Worm (Caenorhabditis elegans) whole organism, young adult: ENCODE data around the gene fbxa-138.

Experiments
- F10E7.11 ChIP-seq: sonication (generic microtip); optimal IDR thresholded peaks from 2 replicates; lab custom pipeline; 2017; ENCODE audit warnings: mild to moderate bottlenecking, missing genetic modification characterization, moderate library complexity, missing compliant biosample characterization
- F49E8.2 ChIP-seq: sonication (generic microtip); optimal IDR thresholded peaks from 3 replicates; lab custom pipeline; 2017; ENCODE audit warnings: missing genetic modification characterization, mild to moderate bottlenecking, missing compliant biosample characterization, antibody characterized with exemption, moderate library complexity; ENCODE audit not compliant: insufficient read depth
- K11D2.4 ChIP-seq: fragments of 200-800 bp; sonication (Bioruptor generic); IDR thresholded peaks from 2 replicates; pipeline ENCODE4 v1.3.6; 2022; ENCODE audit warnings: missing genetic modification reagents, missing genetic modification characterization, missing compliant biosample characterization
- T07F8.4 ChIP-seq: sonication (generic microtip); optimal IDR thresholded peaks from 2 replicates; lab custom pipeline; 2016; ENCODE audit warnings: mild to moderate bottlenecking, missing genetic modification characterization, moderate library complexity, missing compliant biosample characterization
- ama-1 ChIP-seq, 3 experiments: fragments of 150-350 bp in 1 of 3; sonication (generic microtip) in 2 of 3; optimal IDR thresholded peaks; 2 replicates each; lab custom pipeline; 2014 to 2018; ENCODE audit warnings: missing biosample characterization in 2 of 3, missing genetic modification characterization in 2 of 3, missing genetic modification reagents in 2 of 3
- hsf-1 ChIP-seq: fragments of 200-800 bp; sonication (Bioruptor generic); IDR thresholded peaks from 2 replicates; pipeline ENCODE4 v1.3.6; 2022; ENCODE audit warnings: missing genetic modification reagents, missing genetic modification characterization, missing compliant biosample characterization
- lin-26 ChIP-seq: fragments of 200-800 bp; sonication (Bioruptor generic); IDR thresholded peaks from 2 replicates; pipeline ENCODE4 v1.3.6; 2022; ENCODE audit warnings: missing genetic modification reagents, missing genetic modification characterization, missing compliant biosample characterization
- lin-54 ChIP-seq: fragments of 200-800 bp; sonication (Bioruptor generic); optimal IDR thresholded peaks from 2 replicates; lab custom pipeline; 2018; ENCODE audit warnings: mild to moderate bottlenecking, missing genetic modification characterization, missing compliant biosample characterization
- nfya-1 ChIP-seq: sonication (generic microtip); optimal IDR thresholded peaks from 2 replicates; lab custom pipeline; 2017; ENCODE audit warnings: antibody characterized with exemption, missing compliant biosample characterization, missing genetic modification characterization, borderline replicate concordance; ENCODE audit not compliant: insufficient read depth
- snpc-4 ChIP-seq, 5 experiments: fragments of 150-350 bp in 1 of 5; sonication (generic microtip) in 4 of 5; optimal IDR thresholded peaks; 2 replicates each; lab custom pipeline; 2014 to 2018; ENCODE audit warnings: missing genetic modification characterization in 5 of 5, missing biosample characterization in 3 of 5, antibody characterized with exemption in 2 of 5, mild to moderate bottlenecking in 2 of 5, missing compliant biosample characterization in 2 of 5, missing genotype in 2 of 5, moderate library complexity in 2 of 5, missing genetic modification reagents in 1 of 5
- sptf-2 ChIP-seq: fragments of 200-800 bp; sonication (Bioruptor generic); optimal IDR thresholded peaks from 2 replicates; lab custom pipeline; 2018; ENCODE audit warnings: mild to moderate bottlenecking, missing genetic modification characterization, missing compliant biosample characterization
- unc-130 ChIP-seq: sonication (generic microtip); optimal IDR thresholded peaks from 2 replicates; lab custom pipeline; 2016; ENCODE audit warnings: missing genetic modification reagents, missing genetic modification characterization, missing compliant biosample characterization
- unc-62 ChIP-seq: fragments of 150-350 bp; optimal IDR thresholded peaks from 2 replicates; lab custom pipeline; 2014; ENCODE audit warnings: missing biosample characterization, missing genetic modification reagents, missing genetic modification characterization
- ztf-22 ChIP-seq: fragments of 200-800 bp; sonication (Bioruptor generic); optimal IDR thresholded peaks from 2 replicates; lab custom pipeline; 2018; ENCODE audit warnings: mild to moderate bottlenecking, missing genetic modification characterization, moderate library complexity, missing compliant biosample characterization

ce11 chrIII:1424305-1424704, 40.3 kb upstream of the fbxa-138 start:
- TF ChIP-seq K11D2.4 (GFP tag; lab: Robert Waterston, UW): peak; percentile 67
- TF ChIP-seq ama-1 (optimal IDR thresholded peaks at IDR 0.05; lab: Kevin White, UChicago): no peak
- peak in 1 of 2 experiments; percentile 90 for TF ChIP-seq ama-1 (GFP tag; optimal IDR thresholded peaks at IDR 0.05; lab: Kevin White, UChicago)
- TF ChIP-seq nfya-1: no peak
- no peak for TF ChIP-seq ztf-22 (GFP tag; lab: Kevin White, UChicago)
- no peak for TF ChIP-seq hsf-1 (GFP tag; lab: Robert Waterston, UW)
- peak; percentile 78 for TF ChIP-seq lin-54
- TF ChIP-seq unc-62 (GFP tag; lab: Kevin White, UChicago): no peak
- peak; percentile 59 for TF ChIP-seq F10E7.11 (tag; lab: Kevin White, UChicago)
- peak; percentile 22 for TF ChIP-seq F49E8.2
- peak; percentile 32 for TF ChIP-seq T07F8.4 (tag; lab: Kevin White, UChicago)
- no peak for TF ChIP-seq snpc-4 (GFP tag; optimal IDR thresholded peaks at IDR 0.05; lab: Kevin White, UChicago)
- peak in 3 of 4 experiments; percentile 9 to 32 (median 31) for TF ChIP-seq snpc-4 (tag; optimal IDR thresholded peaks at IDR 0.05; lab: Kevin White, UChicago)
- no peak for TF ChIP-seq unc-130 (GFP tag; lab: Kevin White, UChicago)
- TF ChIP-seq lin-26: peak; percentile 87
- TF ChIP-seq sptf-2 (GFP tag; lab: Kevin White, UChicago): no peak
